Worm (Caenorhabditis elegans) whole organism, early embryonic: ENCODE data around the gene R102.8.

ENCODE experiments used
- ama-1 ChIP-seq: fragments of 150-350 bp; optimal IDR thresholded peaks from 2 replicates; lab custom pipeline; 2014
- ceh-36 ChIP-seq: sonication (generic microtip); optimal IDR thresholded peaks from 2 replicates; lab custom pipeline; 2016; ENCODE audit warnings: missing genetic modification characterization, inconsistent platforms, missing compliant biosample characterization
- flt-1 ChIP-seq: fragments of 200-800 bp; sonication (Bioruptor generic); IDR thresholded peaks from 2 replicates; pipeline ENCODE4 v1.3.6; 2022; ENCODE audit warnings: missing genetic modification characterization, missing compliant biosample characterization
- hmbx-1 ChIP-seq: sonication (generic microtip); optimal IDR thresholded peaks from 2 replicates; lab custom pipeline; 2016; ENCODE audit warnings: mild to moderate bottlenecking, missing genetic modification characterization, missing compliant biosample characterization
- pes-1 ChIP-seq: fragments of 200-800 bp; sonication (Bioruptor generic); IDR thresholded peaks from 2 replicates; pipeline ENCODE4 v1.3.6; 2022; ENCODE audit warnings: missing genetic modification reagents, missing genetic modification characterization, missing compliant biosample characterization

DNA sequence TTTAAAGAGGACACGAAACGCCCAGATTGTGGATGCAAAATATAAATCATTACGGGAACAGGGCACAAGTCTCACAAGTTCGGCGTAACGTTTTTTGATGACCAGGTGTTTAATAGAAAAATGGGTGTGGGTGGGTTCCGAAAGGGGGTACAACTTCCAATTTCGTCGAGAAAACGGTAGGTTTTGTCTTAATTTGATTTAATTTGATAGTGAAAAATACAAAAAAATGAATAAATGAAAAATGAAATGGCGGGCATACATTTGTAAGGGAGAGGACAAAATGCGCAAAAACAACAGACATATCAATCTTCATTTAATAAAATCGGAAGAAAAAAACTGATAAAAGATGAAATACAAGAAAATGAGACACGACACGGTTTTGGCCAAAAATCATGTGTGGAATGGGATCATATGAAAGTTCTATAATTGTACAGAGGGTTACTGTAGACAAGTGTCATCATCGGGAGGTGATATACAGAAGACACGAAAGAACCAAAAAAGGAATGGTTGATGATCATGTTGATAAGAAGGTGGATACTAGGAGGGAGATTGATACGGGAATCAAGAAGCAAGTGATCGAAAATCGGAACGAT is 11.9 kb upstream of the R102.8 start:
- no peak for TF ChIP-seq ama-1 (lab: Kevin White, UChicago)
- TF ChIP-seq ceh-36 (tag; lab: Kevin White, UChicago) = no peak
- TF ChIP-seq hmbx-1 (tag; lab: Kevin White, UChicago) = no peak
- TF ChIP-seq flt-1 (GFP tag; lab: Robert Waterston, UW) = no peak
- TF ChIP-seq pes-1 (GFP tag; lab: Robert Waterston, UW) = no peak
